Fruit fly (Drosophila melanogaster) whole organism, embryonic: ENCODE measurements around the gene CG13699.

Experiments
- B-H2 ChIP-seq: fragments of 200-800 bp; sonication (Bioruptor generic); optimal IDR thresholded peaks from 2 replicates; lab custom pipeline; 2018; ENCODE audit warnings: missing biosample characterization, mild to moderate bottlenecking, missing genetic modification characterization
- CG10209 ChIP-seq: fragments of 200-800 bp; sonication (Bioruptor generic); optimal IDR thresholded peaks from 3 replicates; lab custom pipeline; 2017; ENCODE audit warnings: missing biosample characterization, mild to moderate bottlenecking, missing genetic modification characterization, missing genetic modification reagents
- CG10462 ChIP-seq: fragments of 200-800 bp; sonication (Bioruptor generic); optimal IDR thresholded peaks from 2 replicates; lab custom pipeline; 2016; ENCODE audit warnings: missing biosample characterization, missing genetic modification characterization
- CG13894 ChIP-seq: fragments of 200-800 bp; sonication (Bioruptor generic); optimal IDR thresholded peaks from 3 replicates; lab custom pipeline; 2018; ENCODE audit warnings: missing biosample characterization, mild to moderate bottlenecking, missing genetic modification characterization, moderate library complexity
- CG14965 ChIP-seq: fragments of 200-800 bp; sonication (Bioruptor generic); optimal IDR thresholded peaks from 2 replicates; lab custom pipeline; 2016; ENCODE audit warnings: missing biosample characterization, missing genetic modification characterization, borderline replicate concordance
- CG1832 ChIP-seq: fragments of 200-800 bp; sonication (Bioruptor generic); optimal IDR thresholded peaks from 2 replicates; lab custom pipeline; 2017; ENCODE audit warnings: missing biosample characterization, mild to moderate bottlenecking, missing genetic modification characterization, inconsistent platforms
- CG2120 ChIP-seq: fragments of 200-800 bp; sonication (Bioruptor generic); optimal IDR thresholded peaks from 3 replicates; lab custom pipeline; 2016; ENCODE audit warnings: missing biosample characterization, missing genetic modification characterization
- CG2199 ChIP-seq: fragments of 200-800 bp; sonication (Bioruptor generic); IDR thresholded peaks from 3 replicates; pipeline ENCODE4 v1.3.6; 2022; ENCODE audit warnings: missing biosample characterization, missing genetic modification characterization
- CG2875 ChIP-seq: fragments of 200-800 bp; sonication (Bioruptor generic); optimal IDR thresholded peaks from 2 replicates; lab custom pipeline; 2017; ENCODE audit warnings: missing biosample characterization, mild to moderate bottlenecking, missing genetic modification characterization, missing genetic modification reagents
- CG4424 ChIP-seq: fragments of 200-800 bp; sonication (Bioruptor generic); optimal IDR thresholded peaks from 3 replicates; lab custom pipeline; 2016; ENCODE audit warnings: missing biosample characterization, missing genetic modification characterization
- CG4730 ChIP-seq: fragments of 200-800 bp; sonication (Bioruptor generic); IDR thresholded peaks from 2 replicates; pipeline ENCODE4 v1.3.6; 2022; ENCODE audit warnings: missing biosample characterization, missing genetic modification characterization
- CG8359 ChIP-seq: fragments of 200-800 bp; sonication (Bioruptor generic); optimal IDR thresholded peaks from 2 replicates; lab custom pipeline; 2017; ENCODE audit warnings: missing biosample characterization, mild to moderate bottlenecking, missing genetic modification characterization, borderline replicate concordance
- CG8924 ChIP-seq: fragments of 200-800 bp; optimal IDR thresholded peaks from 3 replicates; lab custom pipeline; 2019; ENCODE audit warnings: missing biosample characterization, mild to moderate bottlenecking, missing genetic modification characterization, moderate library complexity
- CG9215 ChIP-seq: fragments of 200-800 bp; sonication (Bioruptor generic); IDR thresholded peaks from 2 replicates; pipeline ENCODE4 v1.3.6; 2022; ENCODE audit warnings: missing biosample characterization, missing genetic modification characterization
- CG9876 ChIP-seq: fragments of 200-800 bp; sonication (Bioruptor generic); optimal IDR thresholded peaks from 2 replicates; lab custom pipeline; 2016; ENCODE audit warnings: missing biosample characterization, missing genetic modification characterization
- D ChIP-seq, 2 experiments: fragments of 200-800 bp in 1 of 2; fragments of >200 bp in 1 of 2; sonication (Bioruptor generic) in 1 of 2; optimal IDR thresholded peaks; 2 replicates in 1 of 2; 3 replicates in 1 of 2; lab custom pipeline; 2017; ENCODE audit warnings: mild to moderate bottlenecking in 1 of 2, missing biosample characterization in 1 of 2, missing genetic modification characterization in 1 of 2, missing genetic modification reagents in 1 of 2
- Dbx ChIP-seq: fragments of 200-800 bp; sonication (Bioruptor generic); IDR thresholded peaks from 3 replicates; pipeline ENCODE4 v1.3.6; 2022; ENCODE audit warnings: missing biosample characterization, missing genetic modification characterization
- Dp ChIP-seq: fragments of 200-800 bp; sonication (Bioruptor generic); optimal IDR thresholded peaks from 2 replicates; lab custom pipeline; 2018; ENCODE audit warnings: missing biosample characterization, mild to moderate bottlenecking, missing genetic modification characterization, moderate library complexity
- Dref ChIP-seq: fragments of 200-800 bp; sonication (Bioruptor generic); IDR thresholded peaks from 2 replicates; pipeline ENCODE4 v1.3.6; 2022; ENCODE audit warnings: missing biosample characterization, missing genetic modification characterization
- Ssrp ChIP-seq: fragments of 200-800 bp; sonication (Bioruptor generic); optimal IDR thresholded peaks from 2 replicates; lab custom pipeline; 2018; ENCODE audit warnings: missing biosample characterization, mild to moderate bottlenecking, missing genetic modification characterization, moderate library complexity
- Trl ChIP-seq, 3 experiments: fragments of >200 bp in 2 of 3; fragments of 200-800 bp in 1 of 3; sonication (Bioruptor generic) in 1 of 3; optimal IDR thresholded peaks; 2 replicates in 1 of 3; 3 replicates in 2 of 3; lab custom pipeline; 2016 to 2017; ENCODE audit warnings: missing biosample characterization in 1 of 3, missing genetic modification characterization in 1 of 3
- cg ChIP-seq: fragments of 200-800 bp; sonication (Bioruptor generic); optimal IDR thresholded peaks from 3 replicates; lab custom pipeline; 2019; ENCODE audit warnings: missing biosample characterization, mild to moderate bottlenecking, missing genetic modification characterization, moderate library complexity
- ci ChIP-seq: fragments of 200-800 bp; sonication (Bioruptor generic); IDR thresholded peaks from 3 replicates; pipeline ENCODE4 v1.3.6; 2022; ENCODE audit warnings: missing biosample characterization, missing genetic modification characterization
- crol ChIP-seq: fragments of 200-800 bp; sonication (Bioruptor generic); IDR thresholded peaks from 2 replicates; pipeline ENCODE4 v1.3.6; 2022; ENCODE audit warnings: missing biosample characterization, missing genetic modification characterization
- cwo ChIP-seq: fragments of 200-800 bp; sonication (Bioruptor generic); optimal IDR thresholded peaks from 3 replicates; lab custom pipeline; 2017; ENCODE audit warnings: missing biosample characterization, missing genetic modification characterization, mild to moderate bottlenecking, moderate library complexity, missing genetic modification reagents
- da ChIP-seq: fragments of 200-800 bp; sonication (Bioruptor generic); optimal IDR thresholded peaks from 2 replicates; lab custom pipeline; 2016; ENCODE audit warnings: missing biosample characterization, missing genetic modification characterization
- dpn ChIP-seq, 2 experiments: fragments of 200-800 bp; sonication (Bioruptor generic); optimal IDR thresholded peaks; 3 replicates each; lab custom pipeline; 2016; ENCODE audit warnings: missing biosample characterization in 2 of 2, missing genetic modification characterization in 2 of 2
- ems ChIP-seq: fragments of 200-800 bp; sonication (Bioruptor generic); optimal IDR thresholded peaks from 3 replicates; lab custom pipeline; 2016; ENCODE audit warnings: missing biosample characterization, missing genetic modification characterization
- grn ChIP-seq: fragments of 200-800 bp; sonication (Bioruptor generic); optimal IDR thresholded peaks from 3 replicates; lab custom pipeline; 2017; ENCODE audit warnings: missing biosample characterization, missing genetic modification characterization
- h ChIP-seq: fragments of >200 bp; optimal IDR thresholded peaks from 2 replicates; lab custom pipeline; 2017
- luna ChIP-seq: fragments of 200-800 bp; sonication (Bioruptor generic); optimal IDR thresholded peaks from 2 replicates; lab custom pipeline; 2016; ENCODE audit warnings: missing biosample characterization, missing genetic modification characterization
- mirr ChIP-seq: fragments of 200-800 bp; sonication (Bioruptor generic); optimal IDR thresholded peaks from 3 replicates; lab custom pipeline; 2018; ENCODE audit warnings: missing biosample characterization, mild to moderate bottlenecking, missing genetic modification characterization
- p53 ChIP-seq: fragments of 200-800 bp; sonication (Bioruptor generic); optimal IDR thresholded peaks from 2 replicates; lab custom pipeline; 2016; ENCODE audit warnings: missing biosample characterization, missing genetic modification characterization
- pan ChIP-seq, 4 experiments: fragments of >200 bp in 3 of 4; fragments of 200-800 bp in 1 of 4; sonication (Bioruptor generic) in 1 of 4; optimal IDR thresholded peaks in 3 of 4; IDR thresholded peaks in 1 of 4; 2 replicates each; pipeline versions ENCODE4 v1.3.6 to Lab custom; 2017 to 2022; ENCODE audit warnings: missing biosample characterization in 2 of 4, missing genetic modification characterization in 2 of 4, mixed read lengths in 1 of 4
- peb ChIP-seq: fragments of 200-800 bp; sonication (Bioruptor generic); IDR thresholded peaks from 2 replicates; pipeline ENCODE4 v1.3.6; 2022; ENCODE audit warnings: missing biosample characterization, missing genetic modification characterization
- repo ChIP-seq: fragments of 200-800 bp; sonication (Bioruptor generic); optimal IDR thresholded peaks from 2 replicates; lab custom pipeline; 2016; ENCODE audit warnings: missing biosample characterization, missing genetic modification characterization
- rib ChIP-seq: fragments of 200-800 bp; sonication (Bioruptor generic); IDR thresholded peaks from 2 replicates; pipeline ENCODE4 v1.3.6; 2022; ENCODE audit warnings: missing biosample characterization, missing genetic modification characterization
- run ChIP-seq: fragments of 200-800 bp; sonication (Bioruptor generic); optimal IDR thresholded peaks from 3 replicates; lab custom pipeline; 2018; ENCODE audit warnings: missing biosample characterization, mild to moderate bottlenecking, missing genetic modification characterization
- sisA ChIP-seq: fragments of 200-800 bp; sonication (Bioruptor generic); IDR thresholded peaks from 2 replicates; pipeline ENCODE4 v1.3.6; 2022; ENCODE audit warnings: missing biosample characterization, missing genetic modification characterization
- sqz ChIP-seq: fragments of 200-800 bp; sonication (Bioruptor generic); optimal IDR thresholded peaks from 3 replicates; lab custom pipeline; 2018; ENCODE audit warnings: missing biosample characterization, mild to moderate bottlenecking, missing genetic modification characterization
- tx ChIP-seq: fragments of 200-800 bp; sonication (Bioruptor generic); optimal IDR thresholded peaks from 2 replicates; lab custom pipeline; 2016; ENCODE audit warnings: missing biosample characterization, missing genetic modification characterization
- vvl ChIP-seq: fragments of 200-800 bp; sonication (Bioruptor generic); IDR thresholded peaks from 2 replicates; pipeline ENCODE4 v1.3.6; 2022; ENCODE audit warnings: missing biosample characterization, missing genetic modification characterization
- zen ChIP-seq: fragments of 200-800 bp; sonication (Bioruptor generic); optimal IDR thresholded peaks from 3 replicates; lab custom pipeline; 2018; ENCODE audit warnings: missing biosample characterization, mild to moderate bottlenecking, missing genetic modification characterization, moderate library complexity

Gene CG13699

DNA sequence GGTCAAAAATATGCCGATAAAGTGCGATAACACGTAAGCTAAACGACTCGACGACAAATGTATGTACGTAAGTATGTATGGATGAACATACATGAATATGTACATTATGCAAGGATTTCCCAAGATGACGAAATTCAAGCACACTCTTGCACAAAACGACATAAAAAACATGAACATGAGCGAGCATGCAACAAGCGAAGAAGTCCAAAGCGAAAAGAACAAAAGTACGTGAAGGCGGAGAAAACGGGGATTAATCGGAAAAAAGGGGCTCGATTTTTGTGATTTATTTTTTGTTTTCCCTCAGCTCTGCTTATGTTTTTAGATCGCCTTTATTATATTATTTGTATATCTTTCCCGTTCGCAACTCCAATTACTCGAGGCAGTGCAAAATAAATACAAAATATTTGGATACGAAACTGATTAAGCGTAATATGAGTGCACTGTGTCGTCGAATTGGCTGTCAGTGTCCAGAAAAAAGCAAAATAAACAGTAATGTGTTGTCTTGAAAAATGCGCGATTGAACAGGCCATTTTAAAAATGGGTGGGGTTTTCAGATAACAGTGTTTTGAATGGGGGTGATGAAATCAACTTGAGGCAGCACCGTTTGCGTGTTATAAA, 25.3 kb upstream of the CG13699 start:
- TF ChIP-seq Dbx (GFP tag; lab: Robert Waterston, UW) = no peak
- no peak for TF ChIP-seq CG2875 (GFP tag; lab: Kevin White, UChicago)
- TF ChIP-seq CG10462 (GFP tag; lab: Kevin White, UChicago) = no peak
- TF ChIP-seq peb = no peak
- TF ChIP-seq p53 (GFP tag; lab: Kevin White, UChicago) = peak; percentile 94
- no peak for TF ChIP-seq Ssrp
- TF ChIP-seq ci (GFP tag; lab: Robert Waterston, UW) = 0 out of 3 replicates have a peak, but pooled peaks have one; percentile 9
- 0 out of 3 replicates have a peak, but pooled peaks have one; percentile 32 for TF ChIP-seq CG2199 (GFP tag; lab: Robert Waterston, UW)
- TF ChIP-seq sqz (GFP tag; lab: Kevin White, UChicago) = peak; percentile 2
- TF ChIP-seq, all 482 proteins: peak for 4

DNA sequence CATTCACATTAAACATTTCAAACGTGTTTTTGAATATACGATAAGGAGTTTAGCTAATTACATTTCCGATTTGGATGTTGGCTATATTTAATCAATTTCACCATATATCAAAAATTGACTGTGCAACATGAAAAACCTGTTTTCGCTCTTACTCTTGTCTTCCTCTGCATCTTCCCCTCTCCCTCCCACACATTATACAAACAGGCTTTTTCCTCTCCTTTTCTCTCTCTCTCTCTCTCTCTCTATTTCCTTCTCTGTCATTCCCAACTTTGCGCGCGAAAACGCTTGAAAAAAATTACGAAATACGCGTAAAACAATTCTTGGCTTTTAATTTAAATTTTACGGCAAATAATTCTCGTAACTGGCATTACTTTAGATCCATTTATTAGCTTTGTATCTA, 24.5 kb upstream of the CG13699 start:
- TF ChIP-seq CG8924 (tag; lab: Kevin White, UChicago) = peak; percentile 12
- peak; percentile 76 for TF ChIP-seq crol (GFP tag; lab: Robert Waterston, UW)
- TF ChIP-seq luna (GFP tag; lab: Kevin White, UChicago) = no peak
- TF ChIP-seq zen = peak; percentile 28
- TF ChIP-seq ems = no peak
- peak; percentile 8 for TF ChIP-seq Dp (GFP tag; lab: Kevin White, UChicago)
- peak; percentile 21 to 61 for TF ChIP-seq Trl (optimal IDR thresholded peaks at IDR 0.05; lab: Kevin White, UChicago)
- TF ChIP-seq Trl (GFP tag; optimal IDR thresholded peaks at IDR 0.05; lab: Kevin White, UChicago) = no peak
- peak; percentile 66 for TF ChIP-seq CG1832

DNA sequence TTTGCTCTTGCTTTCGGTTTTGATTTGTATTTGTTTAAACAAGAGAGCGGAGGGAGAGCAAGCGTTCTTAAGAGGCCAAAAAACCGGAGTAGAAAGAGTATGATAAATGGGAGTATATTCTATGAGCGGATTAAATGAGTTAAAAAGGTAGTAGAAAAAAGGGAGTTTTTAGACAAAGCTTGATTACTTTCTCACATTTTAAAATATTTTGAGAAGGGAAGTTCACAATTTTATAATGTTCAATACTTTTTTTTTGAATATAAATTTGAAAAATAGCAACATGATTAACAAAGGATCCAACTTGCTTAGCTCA, 23.9 kb upstream of the CG13699 start:
- TF ChIP-seq Dref = no peak
- TF ChIP-seq da = no peak
- TF ChIP-seq CG4730 (GFP tag; lab: Robert Waterston, UW) = no peak
- no peak for TF ChIP-seq h (lab: Kevin White, UChicago)
- TF ChIP-seq Trl (optimal IDR thresholded peaks at IDR 0.05; lab: Kevin White, UChicago) = peak; percentile 29 to 79
- TF ChIP-seq Trl (GFP tag; optimal IDR thresholded peaks at IDR 0.05; lab: Kevin White, UChicago) = no peak
- no peak for TF ChIP-seq cwo (GFP tag; lab: Kevin White, UChicago)
- no peak for TF ChIP-seq pan (optimal IDR thresholded peaks at IDR 0.05; lab: Kevin White, UChicago)
- TF ChIP-seq pan (GFP tag; optimal IDR thresholded peaks at IDR 0.05 in 1 of 2, IDR thresholded peaks at IDR 0.05 in 1 of 2) = no peak
- peak; percentile 99 for TF ChIP-seq CG4424 (GFP tag; lab: Kevin White, UChicago)

dm6 chr3L:18185542-18186312, 23.4 kb upstream of the CG13699 start, which contains the start of gene hid:
Gene hid (minus strand): TSS chr3L:18185641.
- TF ChIP-seq grn (GFP tag; lab: Kevin White, UChicago) (peak; percentile 76), CG8359 (GFP tag; lab: Kevin White, UChicago) (peak; percentile 69), CG13894 (tag; lab: Kevin White, UChicago) (no peak), cg (GFP tag; lab: Kevin White, UChicago) (peak; percentile 87), pan (optimal IDR thresholded peaks at IDR 0.05; lab: Kevin White, UChicago) (peak in 1 of 2 experiments; percentile 89), pan (GFP tag; optimal IDR thresholded peaks at IDR 0.05 in 1 of 2, IDR thresholded peaks at IDR 0.05 in 1 of 2) (peak; percentile 84 to 88), CG10209 (GFP tag; lab: Kevin White, UChicago) (peak; percentile 83), tx (GFP tag; lab: Kevin White, UChicago) (peak; percentile 83), B-H2 (no peak), CG14965 (GFP tag; lab: Kevin White, UChicago) (peak; percentile 51), CG9876 (GFP tag; lab: Kevin White, UChicago) (peak; percentile 44), CG9215 (GFP tag; lab: Robert Waterston, UW) (peak; percentile 63), run (tag; lab: Kevin White, UChicago) (no peak), repo (peak; percentile 71), D (optimal IDR thresholded peaks at IDR 0.05; lab: Kevin White, UChicago) (no peak), D (GFP tag; optimal IDR thresholded peaks at IDR 0.05; lab: Kevin White, UChicago) (peak; percentile 91), CG2120 (peak; percentile 69), mirr (GFP tag; lab: Kevin White, UChicago) (peak; percentile 51), dpn (GFP tag; optimal IDR thresholded peaks at IDR 0.05; lab: Kevin White, UChicago) (peak; percentile 86 to 90), rib (GFP tag; lab: Robert Waterston, UW) (no peak), vvl (peak; percentile 81), sisA (GFP tag; lab: Robert Waterston, UW) (peak; percentile 86)
